Worm (Caenorhabditis elegans): Measurements from ENCODE around the gene mrps-22.

DNA sequence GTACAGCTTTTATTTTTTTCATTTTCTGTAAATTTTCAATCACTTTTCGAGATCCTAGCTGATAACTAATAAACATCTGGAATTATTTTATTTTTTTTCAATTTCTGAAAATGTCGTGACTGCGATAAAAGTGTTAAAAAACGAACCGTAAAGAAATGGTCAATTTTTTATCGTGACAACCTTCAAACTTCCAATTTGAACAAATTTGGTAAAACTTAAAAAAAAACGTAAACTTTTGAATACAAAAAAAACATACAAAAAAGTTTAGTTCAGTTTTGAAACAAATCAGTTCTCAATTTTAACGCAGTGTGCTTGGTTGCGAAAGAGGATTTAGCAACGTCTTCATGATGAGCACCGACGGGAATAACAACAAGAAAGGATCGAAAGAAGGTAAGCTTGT, 10.5 kb upstream of the mrps-22 start, which contains the start of gene C06A1.3:
- TF ChIP-seq fos-1 (tag; optimal IDR thresholded peaks at IDR 0.05) (no peak), Y48G9A.11 (GFP tag; IDR thresholded peaks at IDR 0.05) (no peak), lin-15B (tag; optimal IDR thresholded peaks at IDR 0.05) (no peak), hmg-1.1 (GFP tag; IDR thresholded peaks at IDR 0.05) (no peak), egl-27 (tag; optimal IDR thresholded peaks at IDR 0.05) (no peak), ztf-11 (tag; optimal IDR thresholded peaks at IDR 0.05) (no peak), rbr-2 (tag; optimal IDR thresholded peaks at IDR 0.05) (no peak), nhr-41 (GFP tag; IDR thresholded peaks at IDR 0.05) (no peak), pha-4 (GFP tag; IDR thresholded peaks at IDR 0.05) (no peak), pha-4 (tag; optimal IDR thresholded peaks at IDR 0.05) (no peak), unc-130 (GFP tag; optimal IDR thresholded peaks at IDR 0.05) (no peak)

All from whole organism, L4 larva.